Worm (Caenorhabditis elegans) whole organism, L1 larva: ENCODE data around the gene egl-15.
A peak's percentile ranks its signal among the peaks of the same experiment; 100 is the strongest.

ENCODE experiments used
- C04F5.9 ChIP-seq: sonication (generic microtip); optimal IDR thresholded peaks from 2 replicates; lab custom pipeline; 2016; ENCODE audit warnings: missing genetic modification characterization, missing compliant biosample characterization
- C34B4.2 ChIP-seq: sonication (generic microtip); optimal IDR thresholded peaks from 2 replicates; lab custom pipeline; 2017; ENCODE audit warnings: mild to moderate bottlenecking, missing genetic modification characterization, missing compliant biosample characterization
- F16B12.6 ChIP-seq: fragments of 150-350 bp; optimal IDR thresholded peaks from 2 replicates; lab custom pipeline; 2014; ENCODE audit warnings: missing biosample characterization, missing genetic modification characterization
- Y116A8C.19 ChIP-seq: sonication (generic microtip); optimal IDR thresholded peaks from 2 replicates; lab custom pipeline; 2016; ENCODE audit warnings: missing compliant biosample characterization, missing genetic modification characterization, borderline replicate concordance
- aha-1 ChIP-seq: fragments of 150-350 bp; optimal IDR thresholded peaks from 2 replicates; lab custom pipeline; 2014; ENCODE audit warnings: missing biosample characterization, missing genetic modification characterization
- ceh-63 ChIP-seq: fragments of 200-800 bp; sonication (Bioruptor generic); optimal IDR thresholded peaks from 2 replicates; lab custom pipeline; 2018; ENCODE audit warnings: mild to moderate bottlenecking, missing genetic modification characterization, missing compliant biosample characterization
- ceh-8 ChIP-seq: fragments of 200-800 bp; sonication (Bioruptor generic); optimal IDR thresholded peaks from 2 replicates; lab custom pipeline; 2018; ENCODE audit warnings: mild to moderate bottlenecking, missing genetic modification characterization, moderate library complexity, missing compliant biosample characterization
- ceh-82 ChIP-seq, 3 experiments: fragments of 150-350 bp in 1 of 3; sonication (generic microtip) in 2 of 3; optimal IDR thresholded peaks; 2 replicates each; lab custom pipeline; 2014 to 2017; ENCODE audit warnings: missing biosample characterization in 3 of 3, missing genetic modification characterization in 3 of 3
- ceh-88 ChIP-seq: fragments of 200-800 bp; sonication (Bioruptor generic); IDR thresholded peaks from 2 replicates; pipeline ENCODE4 v1.3.6; 2022; ENCODE audit warnings: missing genetic modification characterization, missing compliant biosample characterization
- dsc-1 ChIP-seq: sonication (generic microtip); optimal IDR thresholded peaks from 2 replicates; lab custom pipeline; 2016; ENCODE audit warnings: mild to moderate bottlenecking, missing genetic modification characterization, missing compliant biosample characterization
- efl-1 ChIP-seq, 4 experiments: fragments of 150-350 bp; optimal IDR thresholded peaks in 3 of 4; peaks in 1 of 4; 1 replicate in 1 of 4; 2 replicates in 3 of 4; lab custom pipeline; 2014; ENCODE audit warnings: missing biosample characterization in 2 of 4, missing genetic modification characterization in 2 of 4, missing genetic modification reagents in 2 of 4
- elt-2 ChIP-seq: sonication (generic microtip); optimal IDR thresholded peaks from 2 replicates; lab custom pipeline; 2016; ENCODE audit warnings: missing genetic modification characterization, mild to moderate bottlenecking, inconsistent platforms, missing compliant biosample characterization, missing genetic modification reagents
- ets-5 ChIP-seq: fragments of 200-800 bp; sonication (Bioruptor generic); IDR thresholded peaks from 2 replicates; pipeline ENCODE4 v1.3.6; 2022; ENCODE audit warnings: missing genetic modification characterization, missing compliant biosample characterization
- fkh-4 ChIP-seq: sonication (generic microtip); optimal IDR thresholded peaks from 2 replicates; lab custom pipeline; 2016; ENCODE audit warnings: missing compliant biosample characterization, missing genetic modification characterization, borderline replicate concordance
- hlh-17 ChIP-seq: fragments of 200-800 bp; sonication (Bioruptor generic); optimal IDR thresholded peaks from 2 replicates; lab custom pipeline; 2018; ENCODE audit warnings: missing genetic modification characterization, mild to moderate bottlenecking, missing compliant biosample characterization, moderate library complexity, borderline replicate concordance
- hpl-2 ChIP-seq: fragments of 150-350 bp; optimal IDR thresholded peaks from 2 replicates; lab custom pipeline; 2014; ENCODE audit warnings: missing biosample characterization, missing genetic modification reagents, missing genetic modification characterization
- irx-1 ChIP-seq: sonication (generic microtip); optimal IDR thresholded peaks from 2 replicates; lab custom pipeline; 2016; ENCODE audit warnings: missing genetic modification characterization, missing compliant biosample characterization
- isw-1 ChIP-seq: fragments of 200-800 bp; sonication (Bioruptor generic); IDR thresholded peaks from 2 replicates; pipeline ENCODE4 v1.3.6; 2022; ENCODE audit warnings: missing genetic modification characterization, missing compliant biosample characterization
- lin-13 ChIP-seq: fragments of 150-350 bp; optimal IDR thresholded peaks from 2 replicates; lab custom pipeline; 2014; ENCODE audit warnings: missing biosample characterization, missing genetic modification reagents, missing genetic modification characterization
- lin-14 ChIP-seq: fragments of 200-800 bp; sonication (Bioruptor generic); optimal IDR thresholded peaks from 2 replicates; lab custom pipeline; 2018; ENCODE audit warnings: mild to moderate bottlenecking, missing genetic modification characterization, moderate library complexity, missing compliant biosample characterization
- lin-35 ChIP-seq, 2 experiments: fragments of 150-350 bp; optimal IDR thresholded peaks; 2 replicates each; lab custom pipeline; 2014; ENCODE audit warnings: missing biosample characterization in 2 of 2, missing genetic modification characterization in 2 of 2, missing genetic modification reagents in 2 of 2
- lsy-2 ChIP-seq, 2 experiments: fragments of 150-350 bp; optimal IDR thresholded peaks; 2 replicates each; lab custom pipeline; 2014; ENCODE audit warnings: missing biosample characterization in 2 of 2, missing genetic modification characterization in 2 of 2
- mab-9 ChIP-seq: fragments of 200-800 bp; sonication (Bioruptor generic); IDR thresholded peaks from 2 replicates; pipeline ENCODE4 v1.3.6; 2022; ENCODE audit warnings: missing genetic modification reagents, missing genetic modification characterization, missing compliant biosample characterization
- mef-2 ChIP-seq: fragments of 150-350 bp; optimal IDR thresholded peaks from 2 replicates; lab custom pipeline; 2014; ENCODE audit warnings: missing biosample characterization, missing genetic modification characterization
- mep-1 ChIP-seq: fragments of 150-350 bp; optimal IDR thresholded peaks from 2 replicates; lab custom pipeline; 2014; ENCODE audit warnings: missing biosample characterization, missing genetic modification characterization
- nhr-12 ChIP-seq: sonication (generic microtip); optimal IDR thresholded peaks from 2 replicates; lab custom pipeline; 2017; ENCODE audit warnings: missing biosample characterization, missing genetic modification characterization
- nhr-20 ChIP-seq: sonication (generic microtip); optimal IDR thresholded peaks from 2 replicates; lab custom pipeline; 2016; ENCODE audit warnings: mild to moderate bottlenecking, missing genetic modification characterization, missing compliant biosample characterization
- nhr-237 ChIP-seq: fragments of 150-350 bp; optimal IDR thresholded peaks from 2 replicates; lab custom pipeline; 2014; ENCODE audit warnings: missing biosample characterization, missing genetic modification characterization
- nhr-71 ChIP-seq: sonication (generic microtip); optimal IDR thresholded peaks from 2 replicates; lab custom pipeline; 2016; ENCODE audit warnings: mild to moderate bottlenecking, missing genetic modification characterization, moderate library complexity, missing compliant biosample characterization
- nhr-76 ChIP-seq: sonication (generic microtip); optimal IDR thresholded peaks from 2 replicates; lab custom pipeline; 2017; ENCODE audit warnings: missing biosample characterization, missing genetic modification characterization
- nhr-84 ChIP-seq: sonication (generic microtip); optimal IDR thresholded peaks from 2 replicates; lab custom pipeline; 2017; ENCODE audit warnings: missing biosample characterization, missing genetic modification characterization
- nhr-85 ChIP-seq: sonication (generic microtip); peaks from one replicate; lab custom pipeline; 2016; ENCODE audit warnings: missing genetic modification characterization, inconsistent platforms, missing compliant biosample characterization
- nhr-90 ChIP-seq: sonication (generic microtip); optimal IDR thresholded peaks from 2 replicates; lab custom pipeline; 2016; ENCODE audit warnings: mild to moderate bottlenecking, missing genetic modification characterization, missing compliant biosample characterization; ENCODE audit not compliant: poor library complexity
- pag-3 ChIP-seq: sonication (generic microtip); optimal IDR thresholded peaks from 2 replicates; lab custom pipeline; 2017; ENCODE audit warnings: missing genetic modification characterization, mild to moderate bottlenecking, missing compliant biosample characterization, antibody characterized with exemption, borderline replicate concordance; ENCODE audit not compliant: insufficient read depth
- pqm-1 ChIP-seq: sonication (generic microtip); optimal IDR thresholded peaks from 3 replicates; lab custom pipeline; 2017; ENCODE audit warnings: missing biosample characterization, missing genetic modification characterization
- rnt-1 ChIP-seq: sonication (generic microtip); optimal IDR thresholded peaks from 2 replicates; lab custom pipeline; 2016; ENCODE audit warnings: mild to moderate bottlenecking, missing genetic modification characterization, moderate library complexity, missing compliant biosample characterization
- skn-1 ChIP-seq: fragments of 150-350 bp; optimal IDR thresholded peaks from 2 replicates; lab custom pipeline; 2014; ENCODE audit warnings: missing biosample characterization, missing genetic modification characterization
- snpc-4 ChIP-seq: fragments of 150-350 bp; optimal IDR thresholded peaks from 2 replicates; lab custom pipeline; 2014; ENCODE audit warnings: missing biosample characterization, missing genetic modification characterization
- snu-23 ChIP-seq: sonication (generic microtip); optimal IDR thresholded peaks from 2 replicates; lab custom pipeline; 2016; ENCODE audit warnings: missing genetic modification characterization, missing compliant biosample characterization
- sox-4 ChIP-seq: sonication (generic microtip); optimal IDR thresholded peaks from 2 replicates; lab custom pipeline; 2016; ENCODE audit warnings: missing genetic modification characterization, missing compliant biosample characterization
- sup-37 ChIP-seq: fragments of 200-800 bp; sonication (Bioruptor generic); optimal IDR thresholded peaks from 2 replicates; lab custom pipeline; 2018; ENCODE audit warnings: mild to moderate bottlenecking, missing genetic modification characterization, missing compliant biosample characterization
- swsn-7 ChIP-seq: sonication (generic microtip); optimal IDR thresholded peaks from 2 replicates; lab custom pipeline; 2016; ENCODE audit warnings: missing genetic modification characterization, missing compliant biosample characterization
- tlp-1 ChIP-seq: fragments of 150-350 bp; optimal IDR thresholded peaks from 2 replicates; lab custom pipeline; 2014; ENCODE audit warnings: missing biosample characterization, missing genetic modification characterization
- unc-30 ChIP-seq: sonication (generic microtip); optimal IDR thresholded peaks from 2 replicates; lab custom pipeline; 2017; ENCODE audit warnings: missing biosample characterization, missing genetic modification characterization
- unc-62 ChIP-seq: fragments of 150-350 bp; optimal IDR thresholded peaks from 2 replicates; lab custom pipeline; 2014; ENCODE audit warnings: missing biosample characterization, missing genetic modification reagents, missing genetic modification characterization
- unc-98 ChIP-seq: fragments of 200-800 bp; sonication (Bioruptor generic); IDR thresholded peaks from 2 replicates; pipeline ENCODE4 v1.3.6; 2022; ENCODE audit warnings: missing genetic modification characterization, missing compliant biosample characterization
- vab-15 ChIP-seq: sonication (generic microtip); optimal IDR thresholded peaks from 2 replicates; lab custom pipeline; 2017; ENCODE audit warnings: missing genotype, mild to moderate bottlenecking, missing genetic modification characterization, missing compliant biosample characterization
- zip-4 ChIP-seq: fragments of 200-800 bp; sonication (Bioruptor generic); optimal IDR thresholded peaks from 2 replicates; lab custom pipeline; 2018; ENCODE audit warnings: mild to moderate bottlenecking, missing genetic modification characterization, moderate library complexity, missing compliant biosample characterization
- ztf-11 ChIP-seq, 2 experiments: sonication (generic microtip); optimal IDR thresholded peaks; 2 replicates each; lab custom pipeline; 2016 to 2017; ENCODE audit warnings: missing genetic modification characterization in 2 of 2, missing biosample characterization in 1 of 2, missing compliant biosample characterization in 1 of 2
- ztf-4 ChIP-seq: fragments of 150-350 bp; optimal IDR thresholded peaks from 2 replicates; lab custom pipeline; 2014; ENCODE audit warnings: missing biosample characterization, missing genetic modification characterization

Gene egl-15

ce11 chrX:11033952-11034287, 17.7 kb downstream of the egl-15 start:
- no peak for TF ChIP-seq aha-1 (tag; lab: Kevin White, UChicago)
- peak; percentile 63 for TF ChIP-seq dsc-1 (tag; lab: Kevin White, UChicago)

ce11 chrX:11034430-11035117, 18.4 kb downstream of the egl-15 start:
- no peak for TF ChIP-seq efl-1 (optimal IDR thresholded peaks at IDR 0.05; lab: Kevin White, UChicago)
- no peak for TF ChIP-seq efl-1 (GFP tag; optimal IDR thresholded peaks at IDR 0.05 in 1 of 2; lab: Kevin White, UChicago)
- TF ChIP-seq rnt-1 (tag; lab: Kevin White, UChicago): peak; percentile 18
- TF ChIP-seq elt-2 (tag; lab: Kevin White, UChicago): peak; percentile 17
- no peak for TF ChIP-seq aha-1 (tag; lab: Kevin White, UChicago)
- no peak for TF ChIP-seq ets-5
- no peak for TF ChIP-seq unc-98 (GFP tag; lab: Robert Waterston, UW)
- TF ChIP-seq snu-23 (GFP tag; lab: Kevin White, UChicago): peak; percentile 44
- TF ChIP-seq mep-1 (tag; lab: Kevin White, UChicago): peak; percentile 12
- TF ChIP-seq hpl-2: no peak
- TF ChIP-seq Y116A8C.19 (tag; lab: Kevin White, UChicago): no peak
- TF ChIP-seq isw-1 (GFP tag; lab: Robert Waterston, UW): no peak
- TF ChIP-seq skn-1: no peak
- TF ChIP-seq pqm-1 (tag; lab: Kevin White, UChicago): no peak
- no peak for TF ChIP-seq nhr-76
- peak in 2 of 3 experiments; percentile 40 to 48 for TF ChIP-seq ceh-82 (tag; optimal IDR thresholded peaks at IDR 0.05; lab: Kevin White, UChicago)
- TF ChIP-seq ceh-63 (GFP tag; lab: Kevin White, UChicago): no peak
- no peak for TF ChIP-seq hlh-17 (GFP tag; lab: Kevin White, UChicago)
- no peak for TF ChIP-seq F16B12.6 (tag; lab: Kevin White, UChicago)
- TF ChIP-seq zip-4 (GFP tag; lab: Kevin White, UChicago): no peak
- TF ChIP-seq nhr-90 (tag; lab: Kevin White, UChicago): no peak
- peak; percentile 35 for TF ChIP-seq nhr-71 (tag; lab: Kevin White, UChicago)
- TF ChIP-seq nhr-85 (tag; lab: Kevin White, UChicago): no peak
- TF ChIP-seq nhr-12: no peak
- no peak for TF ChIP-seq fkh-4 (tag; lab: Kevin White, UChicago)
- no peak for TF ChIP-seq pag-3 (tag; lab: Kevin White, UChicago)
- TF ChIP-seq swsn-7: peak; percentile 40
- TF ChIP-seq C04F5.9 (tag; lab: Kevin White, UChicago): no peak
- no peak for TF ChIP-seq irx-1
- no peak for TF ChIP-seq unc-62 (GFP tag; lab: Kevin White, UChicago)
- no peak for TF ChIP-seq tlp-1 (tag; lab: Kevin White, UChicago)
- peak; percentile 4 for TF ChIP-seq nhr-20 (tag; lab: Kevin White, UChicago)
- no peak for TF ChIP-seq nhr-84 (tag; lab: Kevin White, UChicago)
- peak in 1 of 2 experiments; percentile 7 for TF ChIP-seq lin-35 (GFP tag; optimal IDR thresholded peaks at IDR 0.05; lab: Kevin White, UChicago)
- no peak for TF ChIP-seq lin-13 (GFP tag; lab: Kevin White, UChicago)
- TF ChIP-seq lin-14: peak; percentile 83
- no peak for TF ChIP-seq C34B4.2 (tag; lab: Kevin White, UChicago)
- no peak for TF ChIP-seq ceh-88 (GFP tag; lab: Robert Waterston, UW)
- TF ChIP-seq snpc-4: no peak
- no peak for TF ChIP-seq unc-30
- no peak for TF ChIP-seq ceh-8 (GFP tag; lab: Kevin White, UChicago)
- TF ChIP-seq vab-15 (tag; lab: Kevin White, UChicago): no peak
- TF ChIP-seq mef-2: no peak
- no peak for TF ChIP-seq ztf-4 (tag; lab: Kevin White, UChicago)
- peak in 1 of 2 experiments; percentile 19 for TF ChIP-seq lsy-2 (tag; optimal IDR thresholded peaks at IDR 0.05; lab: Kevin White, UChicago)
- no peak for TF ChIP-seq nhr-237 (tag; lab: Kevin White, UChicago)
- TF ChIP-seq sox-4 (tag; lab: Kevin White, UChicago): no peak
- TF ChIP-seq sup-37: no peak
- TF ChIP-seq ztf-11 (tag; optimal IDR thresholded peaks at IDR 0.05; lab: Kevin White, UChicago): no peak
- TF ChIP-seq mab-9 (GFP tag; lab: Robert Waterston, UW): no peak
